Worm (Caenorhabditis elegans): Measurements from ENCODE around the gene Y56A3A.7.

The Y56A3A.7 gene

DNA sequence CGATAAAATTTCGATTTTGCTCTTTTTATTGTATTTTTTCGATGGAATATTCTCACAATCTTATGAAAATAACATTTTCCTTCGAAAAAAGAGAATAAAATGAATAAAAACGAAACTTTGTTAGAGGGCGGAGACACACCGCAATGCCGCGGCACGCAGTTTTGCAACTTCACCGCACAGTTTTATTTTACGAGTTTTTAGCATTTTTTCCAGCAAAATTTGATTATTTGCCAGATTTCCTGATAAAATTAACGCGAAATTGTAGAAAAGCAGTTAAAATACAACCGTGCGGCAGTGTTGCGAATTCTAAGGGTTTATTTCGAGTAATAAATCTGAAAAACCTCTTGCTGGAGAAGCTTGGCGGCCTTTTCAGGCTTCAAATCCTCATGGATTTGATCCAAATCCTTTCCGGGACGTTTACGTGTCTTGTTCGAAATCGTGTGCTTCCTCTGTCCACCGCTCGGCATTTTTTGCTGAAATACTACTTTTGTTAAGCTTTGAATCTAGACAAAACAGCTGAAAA is 28.5 kb downstream of the Y56A3A.7 start, which contains the start of gene znf-593:
Gene znf-593, minus strand, starts transcription at position 473 of the 523 bp plus-strand sequence.
- TF ChIP-seq unc-39 (tag; optimal IDR thresholded peaks at IDR 0.05) (no peak), F10B5.3 (tag; optimal IDR thresholded peaks at IDR 0.05) (peak; percentile 13), Y5F2A.4 (GFP tag; optimal IDR thresholded peaks at IDR 0.05) (peak; percentile 55), ztf-11 (tag; optimal IDR thresholded peaks at IDR 0.05) (no peak), daf-8 (GFP tag; IDR thresholded peaks at IDR 0.05) (no peak), F49E8.2 (tag; optimal IDR thresholded peaks at IDR 0.05; ENCODE audit: borderline replicate concordance) (no peak), madf-9 (GFP tag; conservative IDR thresholded peaks at IDR 0.05) (no peak), spr-1 (tag; optimal IDR thresholded peaks at IDR 0.05) (peak; percentile 18), ZK546.5 (tag; optimal IDR thresholded peaks at IDR 0.05) (no peak), pha-4 (GFP tag; IDR thresholded peaks at IDR 0.05) (0 out of 2 replicates have a peak, but pooled peaks have one; percentile 27), pha-4 (tag; optimal IDR thresholded peaks at IDR 0.05) (no peak), lsy-2 (tag; optimal IDR thresholded peaks at IDR 0.05) (peak in 1 of 2 experiments; percentile 30), snpc-1.2 (GFP tag; IDR thresholded peaks at IDR 0.05) (no peak), T20F7.1 (GFP tag; optimal IDR thresholded peaks at IDR 0.05) (no peak), rbr-2 (tag; optimal IDR thresholded peaks at IDR 0.05) (no peak), nhr-11 (tag; optimal IDR thresholded peaks at IDR 0.05) (no peak), aha-1 (tag) (peak; percentile 52), hmg-1.1 (GFP tag; IDR thresholded peaks at IDR 0.05) (no peak), egl-27 (tag; optimal IDR thresholded peaks at IDR 0.05) (no peak), tag-97 (GFP tag; IDR thresholded peaks at IDR 0.05) (no peak), cey-2 (tag; optimal IDR thresholded peaks at IDR 0.05; ENCODE audit: borderline replicate concordance, insufficient read depth) (no peak), ama-1 (optimal IDR thresholded peaks at IDR 0.05) (peak; percentile 12), nhr-28 (tag; optimal IDR thresholded peaks at IDR 0.05) (no peak), mes-2 (tag; optimal IDR thresholded peaks at IDR 0.05; ENCODE audit: poor library complexity, severe bottlenecking) (peak; percentile 61), F37D6.2 (tag; optimal IDR thresholded peaks at IDR 0.05) (no peak), T26A8.4 (GFP tag; IDR thresholded peaks at IDR 0.05) (peak; percentile 56), lim-7 (GFP tag; IDR thresholded peaks at IDR 0.05) (no peak), daf-16 (GFP tag; optimal IDR thresholded peaks at IDR 0.05) (no peak), daf-16 (tag; optimal IDR thresholded peaks at IDR 0.05) (peak; percentile 11), mep-1 (tag; optimal IDR thresholded peaks at IDR 0.05) (peak; percentile 21), duxl-1 (tag; optimal IDR thresholded peaks at IDR 0.05; ENCODE audit: poor library complexity) (no peak), nhr-10 (tag; optimal IDR thresholded peaks at IDR 0.05) (no peak), Y105C5A.15 (GFP tag; IDR thresholded peaks at IDR 0.05) (no peak), ceh-20 (GFP tag; IDR thresholded peaks at IDR 0.05) (no peak), madf-5 (GFP tag; IDR thresholded peaks at IDR 0.05) (no peak), lin-38 (GFP tag; IDR thresholded peaks at IDR 0.05) (peak; percentile 19; the same call in 1 of the 2 replicates), lin-29 (GFP tag; IDR thresholded peaks at IDR 0.05) (no peak), ctbp-1 (GFP tag; IDR thresholded peaks at IDR 0.05) (no peak), pqm-1 (tag; optimal IDR thresholded peaks at IDR 0.05) (no peak), dve-1 (tag; optimal IDR thresholded peaks at IDR 0.05; ENCODE audit: insufficient read depth) (peak; percentile 47), nhr-111 (GFP tag; optimal IDR thresholded peaks at IDR 0.05) (no peak), R02D3.7 (tag; optimal IDR thresholded peaks at IDR 0.05) (no peak), lin-13 (GFP tag; optimal IDR thresholded peaks at IDR 0.05) (no peak), dmd-8 (GFP tag; IDR thresholded peaks at IDR 0.05) (no peak), dmd-6 (GFP tag; IDR thresholded peaks at IDR 0.05) (no peak), ZK337.2 (GFP tag; IDR thresholded peaks at IDR 0.05) (no peak), nhr-42 (GFP tag; IDR thresholded peaks at IDR 0.05) (no peak), vab-7 (GFP tag; IDR thresholded peaks at IDR 0.05) (no peak), fos-1 (tag; optimal IDR thresholded peaks at IDR 0.05) (no peak), zfp-3 (GFP tag; conservative IDR thresholded peaks at IDR 0.05) (0 out of 2 replicates have a peak, but pooled peaks have one; percentile 30), mxl-3 (GFP tag; optimal IDR thresholded peaks at IDR 0.05) (no peak), nhr-76 (tag; optimal IDR thresholded peaks at IDR 0.05) (no peak)
